Fruit fly (Drosophila melanogaster): ENCODE results near the gene CG32808.

The CG32808 gene

DNA sequence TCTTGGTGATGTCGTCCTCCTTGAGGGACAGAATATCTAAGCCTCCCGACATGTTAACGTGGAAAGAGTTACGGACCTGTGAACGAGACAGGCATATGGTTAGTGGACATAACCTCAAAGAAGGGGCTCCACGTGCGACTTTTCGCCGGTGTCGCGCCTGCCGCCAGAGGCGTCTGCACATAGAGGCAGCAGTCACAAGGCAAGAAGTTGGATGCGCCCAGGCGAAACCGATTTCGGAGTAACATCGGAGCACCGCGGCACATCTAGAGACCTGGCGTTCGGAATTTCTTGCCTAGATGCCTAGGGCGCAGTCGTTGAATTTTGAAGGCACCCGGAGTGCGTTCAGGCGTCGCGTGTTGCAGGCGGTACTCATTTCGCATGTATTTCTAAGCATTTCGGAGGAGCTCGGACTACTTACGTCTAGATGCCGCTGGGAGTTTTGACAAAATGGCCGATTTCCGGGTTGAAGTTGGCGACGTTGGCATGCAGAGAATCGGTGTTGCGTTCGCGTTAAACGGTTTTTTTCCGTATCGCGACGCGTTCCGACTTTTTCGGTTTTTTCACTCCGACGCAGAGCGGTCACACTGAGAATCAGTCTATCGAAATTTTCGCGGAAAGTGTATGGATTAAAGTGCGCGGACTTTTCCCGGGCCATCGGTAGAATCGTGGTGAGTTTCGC lies 13.4 kb upstream of the CG32808 start, which contains the start of the genes sta and inc (continued):
- TF ChIP-seq CG17359 (tag; optimal IDR thresholded peaks at IDR 0.05) (peak; percentile 67), Sry-δ (GFP tag; optimal IDR thresholded peaks at IDR 0.05) (peak; percentile 82), ac (GFP tag; optimal IDR thresholded peaks at IDR 0.05) (peak; percentile 37), CG34422 (GFP tag; IDR thresholded peaks at IDR 0.05) (peak; percentile 80; the same call in 2 of the 3 replicates), Fer1 (GFP tag; optimal IDR thresholded peaks at IDR 0.05) (peak; percentile 90), bigmax (GFP tag; optimal IDR thresholded peaks at IDR 0.05) (peak; percentile 92), vnd (GFP tag; IDR thresholded peaks at IDR 0.05; ENCODE audit: partially characterized antibody) (no peak), Lhr (GFP tag; optimal IDR thresholded peaks at IDR 0.05) (peak; percentile 92), Atf6 (GFP tag; IDR thresholded peaks at IDR 0.05) (peak; percentile 67), CG4854 (GFP tag; optimal IDR thresholded peaks at IDR 0.05) (no peak), CoRest (tag; optimal IDR thresholded peaks at IDR 0.05) (peak; percentile 44), dmrt99B (tag; optimal IDR thresholded peaks at IDR 0.05) (peak; percentile 49), E2f1 (GFP tag; IDR thresholded peaks at IDR 0.05) (peak; percentile 42; the same call in 1 of the 2 replicates), CG7963 (GFP tag; IDR thresholded peaks at IDR 0.05; ENCODE audit: partially characterized antibody) (no peak), CG14965 (GFP tag; optimal IDR thresholded peaks at IDR 0.05; ENCODE audit: borderline replicate concordance) (no peak), Dip2 (GFP tag; IDR thresholded peaks at IDR 0.05) (no peak), Tbp (GFP tag; optimal IDR thresholded peaks at IDR 0.05) (no peak), CG11398 (GFP tag; optimal IDR thresholded peaks at IDR 0.05) (peak; percentile 48), cato (GFP tag; optimal IDR thresholded peaks at IDR 0.05; ENCODE audit: borderline replicate concordance) (no peak), CG10267 (tag; optimal IDR thresholded peaks at IDR 0.05) (peak; percentile 94), al (GFP tag; IDR thresholded peaks at IDR 0.05) (no peak), CG2202 (tag; optimal IDR thresholded peaks at IDR 0.05) (peak; percentile 66), CG8944 (GFP tag; optimal IDR thresholded peaks at IDR 0.05) (peak; percentile 15), CG10979 (tag; optimal IDR thresholded peaks at IDR 0.05) (peak; percentile 47), HLH54F (GFP tag; optimal IDR thresholded peaks at IDR 0.05) (peak; percentile 28), Xrp1 (GFP tag; IDR thresholded peaks at IDR 0.05) (no peak), CG8924 (tag; optimal IDR thresholded peaks at IDR 0.05) (peak; percentile 53), Dek (tag; optimal IDR thresholded peaks at IDR 0.05) (peak; percentile 50), ro (GFP tag; IDR thresholded peaks at IDR 0.05) (no peak), CG2120 (GFP tag; optimal IDR thresholded peaks at IDR 0.05) (peak; percentile 60), Hr3 (GFP tag; optimal IDR thresholded peaks at IDR 0.05) (no peak), phol (tag; optimal IDR thresholded peaks at IDR 0.05) (peak; percentile 97), CG4820 (GFP tag; optimal IDR thresholded peaks at IDR 0.05) (no peak), CG12744 (GFP tag; optimal IDR thresholded peaks at IDR 0.05) (no peak), MESR4 (GFP tag; optimal IDR thresholded peaks at IDR 0.05) (peak; percentile 96), HHEX (GFP tag; optimal IDR thresholded peaks at IDR 0.05) (peak; percentile 87), fd96Cb (tag; optimal IDR thresholded peaks at IDR 0.05) (no peak), insv (GFP tag; optimal IDR thresholded peaks at IDR 0.05) (peak in 1 of 2 experiments; percentile 59), wek (GFP tag; optimal IDR thresholded peaks at IDR 0.05) (peak; percentile 76), chm (GFP tag; IDR thresholded peaks at IDR 0.05) (peak; percentile 61), Bgb (GFP tag; IDR thresholded peaks at IDR 0.05; ENCODE audit: partially characterized antibody) (peak; percentile 64), D (optimal IDR thresholded peaks at IDR 0.05) (no peak), D (GFP tag; optimal IDR thresholded peaks at IDR 0.05) (peak; percentile 46), gt (GFP tag; IDR thresholded peaks at IDR 0.05) (no peak), CG9876 (GFP tag; optimal IDR thresholded peaks at IDR 0.05) (peak; percentile 46), CG14667 (GFP tag; IDR thresholded peaks at IDR 0.05) (no peak), amos (GFP tag; IDR thresholded peaks at IDR 0.05; ENCODE audit: partially characterized antibody) (peak; percentile 68), CG11560 (tag; IDR thresholded peaks at IDR 0.05) (no peak), CG11695 (GFP tag; IDR thresholded peaks at IDR 0.05) (no peak; the same call in 2 of the 3 replicates), CG12155 (GFP tag; optimal IDR thresholded peaks at IDR 0.05) (peak; percentile 34)
